Fruit fly (Drosophila melanogaster) whole organism, embryonic: ENCODE data around the gene gfzf.

Source experiments
- ATbp ChIP-seq: fragments of 200-800 bp; sonication (Bioruptor generic); optimal IDR thresholded peaks from 2 replicates; lab custom pipeline; 2017; ENCODE audit warnings: missing biosample characterization, mild to moderate bottlenecking, missing genetic modification characterization, missing genetic modification reagents
- Atf3 ChIP-seq: fragments of 200-800 bp; sonication (Bioruptor generic); optimal IDR thresholded peaks from 3 replicates; lab custom pipeline; 2016; ENCODE audit warnings: missing biosample characterization, missing genetic modification characterization
- CG10543 ChIP-seq: fragments of 200-800 bp; sonication (Bioruptor generic); optimal IDR thresholded peaks from 3 replicates; lab custom pipeline; 2017; ENCODE audit warnings: missing biosample characterization, mild to moderate bottlenecking, missing genetic modification characterization, moderate library complexity
- CG12104 ChIP-seq: fragments of 200-800 bp; sonication (Bioruptor generic); optimal IDR thresholded peaks from 3 replicates; lab custom pipeline; 2016; ENCODE audit warnings: missing biosample characterization, missing genetic modification characterization
- CG16779 ChIP-seq: fragments of 200-800 bp; sonication (Bioruptor generic); IDR thresholded peaks from 2 replicates; pipeline ENCODE4 v1.3.6; 2022; ENCODE audit warnings: missing biosample characterization, missing genetic modification characterization
- CG17612 ChIP-seq: fragments of 200-800 bp; sonication (Bioruptor generic); IDR thresholded peaks from 2 replicates; pipeline ENCODE4 v1.3.6; 2022; ENCODE audit warnings: missing biosample characterization, missing genetic modification characterization
- CG17912 ChIP-seq: fragments of 200-800 bp; sonication (Bioruptor generic); optimal IDR thresholded peaks from 2 replicates; lab custom pipeline; 2018; ENCODE audit warnings: missing biosample characterization, mild to moderate bottlenecking, missing genetic modification characterization
- CG18619 ChIP-seq: fragments of 200-800 bp; sonication (Bioruptor generic); optimal IDR thresholded peaks from 3 replicates; lab custom pipeline; 2017; ENCODE audit warnings: missing biosample characterization, mild to moderate bottlenecking, missing genetic modification characterization
- CG2202 ChIP-seq: fragments of 200-800 bp; sonication (Bioruptor generic); optimal IDR thresholded peaks from 2 replicates; lab custom pipeline; 2018; ENCODE audit warnings: missing biosample characterization, mild to moderate bottlenecking, missing genetic modification characterization
- CG31224 ChIP-seq: fragments of 200-800 bp; sonication (Bioruptor generic); IDR thresholded peaks from 2 replicates; pipeline ENCODE4 v1.3.6; 2022; ENCODE audit warnings: missing biosample characterization, missing genetic modification characterization
- CG6683 ChIP-seq: fragments of 200-800 bp; sonication (Bioruptor generic); optimal IDR thresholded peaks from 2 replicates; lab custom pipeline; 2017; ENCODE audit warnings: missing biosample characterization, mild to moderate bottlenecking, missing genetic modification characterization, missing genetic modification reagents
- CG6813 ChIP-seq: fragments of 200-800 bp; sonication (Bioruptor generic); optimal IDR thresholded peaks from 2 replicates; lab custom pipeline; 2017; ENCODE audit warnings: missing biosample characterization, missing genetic modification characterization, mild to moderate bottlenecking, moderate library complexity, missing genetic modification reagents
- CG7271 ChIP-seq: fragments of 200-800 bp; sonication (Bioruptor generic); optimal IDR thresholded peaks from 2 replicates; lab custom pipeline; 2018; ENCODE audit warnings: missing biosample characterization, mild to moderate bottlenecking, missing genetic modification characterization, moderate library complexity
- CG9215 ChIP-seq: fragments of 200-800 bp; sonication (Bioruptor generic); IDR thresholded peaks from 2 replicates; pipeline ENCODE4 v1.3.6; 2022; ENCODE audit warnings: missing biosample characterization, missing genetic modification characterization
- CG9727 ChIP-seq: fragments of 200-800 bp; sonication (Bioruptor generic); optimal IDR thresholded peaks from 3 replicates; lab custom pipeline; 2017; ENCODE audit warnings: missing biosample characterization, mild to moderate bottlenecking, missing genetic modification characterization
- CTCF ChIP-seq: fragments of 200-800 bp; sonication (Bioruptor generic); optimal IDR thresholded peaks from 2 replicates; lab custom pipeline; 2017; ENCODE audit warnings: missing biosample characterization, mild to moderate bottlenecking, missing genetic modification characterization, moderate library complexity
- Dad ChIP-seq: fragments of 200-800 bp; sonication (Bioruptor generic); optimal IDR thresholded peaks from 3 replicates; lab custom pipeline; 2016; ENCODE audit warnings: missing biosample characterization, missing genetic modification characterization
- Dref ChIP-seq: fragments of 200-800 bp; sonication (Bioruptor generic); IDR thresholded peaks from 2 replicates; pipeline ENCODE4 v1.3.6; 2022; ENCODE audit warnings: missing biosample characterization, missing genetic modification characterization
- Eip74EF ChIP-seq, 2 experiments: fragments of 200-800 bp in 1 of 2; fragments of >200 bp in 1 of 2; sonication (Bioruptor generic) in 1 of 2; optimal IDR thresholded peaks; 2 replicates each; lab custom pipeline; 2017 to 2019; ENCODE audit warnings: missing biosample characterization in 2 of 2, missing genetic modification characterization in 2 of 2, mild to moderate bottlenecking in 1 of 2, moderate library complexity in 1 of 2
- HLH54F ChIP-seq: fragments of 200-800 bp; sonication (Bioruptor generic); optimal IDR thresholded peaks from 3 replicates; lab custom pipeline; 2016; ENCODE audit warnings: missing biosample characterization, missing genetic modification characterization
- HLHmδ ChIP-seq: fragments of 200-800 bp; sonication (Bioruptor generic); optimal IDR thresholded peaks from 2 replicates; lab custom pipeline; 2018; ENCODE audit warnings: missing biosample characterization, mild to moderate bottlenecking, missing genetic modification characterization, moderate library complexity
- Hey ChIP-seq: fragments of 200-800 bp; sonication (Bioruptor generic); optimal IDR thresholded peaks from 3 replicates; lab custom pipeline; 2018; ENCODE audit warnings: missing biosample characterization, mild to moderate bottlenecking, missing genetic modification characterization
- Hmx ChIP-seq: fragments of 200-800 bp; sonication (Bioruptor generic); optimal IDR thresholded peaks from 2 replicates; lab custom pipeline; 2016; ENCODE audit warnings: missing biosample characterization, missing genetic modification characterization
- Oaz ChIP-seq: fragments of 200-800 bp; sonication (Bioruptor generic); IDR thresholded peaks from 2 replicates; pipeline ENCODE4 v1.3.6; 2022; ENCODE audit warnings: missing biosample characterization, missing genetic modification characterization
- Pdp1 ChIP-seq, 2 experiments: fragments of 200-800 bp; sonication (Bioruptor generic); optimal IDR thresholded peaks; 3 replicates each; lab custom pipeline; 2016; ENCODE audit warnings: missing biosample characterization in 2 of 2, missing genetic modification characterization in 2 of 2, mild to moderate bottlenecking in 1 of 2, moderate library complexity in 1 of 2
- Scr ChIP-seq: fragments of 200-800 bp; sonication (Bioruptor generic); IDR thresholded peaks from 2 replicates; pipeline ENCODE4 v1.3.6; 2022; ENCODE audit warnings: missing biosample characterization, missing genetic modification characterization; ENCODE audit not compliant: partially characterized antibody
- Vsx1 ChIP-seq: fragments of 200-800 bp; sonication (Bioruptor generic); optimal IDR thresholded peaks from 2 replicates; lab custom pipeline; 2017; ENCODE audit warnings: missing biosample characterization, mild to moderate bottlenecking, missing genetic modification characterization, missing genetic modification reagents
- abd-A ChIP-seq: fragments of 200-800 bp; sonication (Bioruptor generic); optimal IDR thresholded peaks from 3 replicates; lab custom pipeline; 2019; ENCODE audit warnings: missing biosample characterization, mild to moderate bottlenecking, missing genetic modification characterization, moderate library complexity
- ac ChIP-seq: fragments of 200-800 bp; sonication (Bioruptor generic); optimal IDR thresholded peaks from 3 replicates; lab custom pipeline; 2017; ENCODE audit warnings: missing biosample characterization, mild to moderate bottlenecking, missing genetic modification characterization
- al ChIP-seq: fragments of 200-800 bp; sonication (Bioruptor generic); IDR thresholded peaks from 2 replicates; pipeline ENCODE4 v1.3.6; 2022; ENCODE audit warnings: missing biosample characterization, missing genetic modification characterization
- aop ChIP-seq: fragments of 200-800 bp; sonication (Bioruptor generic); IDR thresholded peaks from 2 replicates; pipeline ENCODE4 v1.3.6; 2022; ENCODE audit warnings: missing biosample characterization, missing genetic modification characterization
- br ChIP-seq: fragments of >200 bp; optimal IDR thresholded peaks from 2 replicates; lab custom pipeline; 2017
- chinmo ChIP-seq: fragments of 200-800 bp; sonication (Bioruptor generic); IDR thresholded peaks from 4 replicates; pipeline ENCODE4 v1.3.6; 2022; ENCODE audit warnings: missing biosample characterization, missing genetic modification characterization; ENCODE audit not compliant: partially characterized antibody
- dm ChIP-seq: fragments of 200-800 bp; sonication (Bioruptor generic); optimal IDR thresholded peaks from 3 replicates; lab custom pipeline; 2016; ENCODE audit warnings: missing biosample characterization, missing genetic modification characterization
- dpn ChIP-seq, 2 experiments: fragments of 200-800 bp; sonication (Bioruptor generic); optimal IDR thresholded peaks; 3 replicates each; lab custom pipeline; 2016; ENCODE audit warnings: missing biosample characterization in 2 of 2, missing genetic modification characterization in 2 of 2
- fru ChIP-seq: fragments of >200 bp; optimal IDR thresholded peaks from 2 replicates; lab custom pipeline; 2017
- gcm ChIP-seq: fragments of 200-800 bp; sonication (Bioruptor generic); optimal IDR thresholded peaks from 2 replicates; lab custom pipeline; 2019; ENCODE audit warnings: missing biosample characterization, mild to moderate bottlenecking, missing genetic modification characterization, moderate library complexity
- gem ChIP-seq: fragments of 200-800 bp; sonication (Bioruptor generic); optimal IDR thresholded peaks from 2 replicates; lab custom pipeline; 2019; ENCODE audit warnings: missing biosample characterization, mild to moderate bottlenecking, missing genetic modification characterization, moderate library complexity
- hb ChIP-seq: fragments of 200-800 bp; sonication (Bioruptor generic); IDR thresholded peaks from 3 replicates; pipeline ENCODE4 v1.3.6; 2022; ENCODE audit warnings: missing biosample characterization, missing genetic modification characterization; ENCODE audit not compliant: partially characterized antibody
- mirr ChIP-seq: fragments of 200-800 bp; sonication (Bioruptor generic); optimal IDR thresholded peaks from 3 replicates; lab custom pipeline; 2018; ENCODE audit warnings: missing biosample characterization, mild to moderate bottlenecking, missing genetic modification characterization
- nom ChIP-seq: fragments of 200-800 bp; sonication (Bioruptor generic); optimal IDR thresholded peaks from 2 replicates; lab custom pipeline; 2017; ENCODE audit warnings: missing biosample characterization, missing genetic modification characterization, mild to moderate bottlenecking, moderate library complexity, missing genetic modification reagents
- ranshi ChIP-seq: fragments of 200-800 bp; sonication (Bioruptor generic); IDR thresholded peaks from 2 replicates; pipeline ENCODE4 v1.3.6; 2022; ENCODE audit warnings: missing biosample characterization, missing genetic modification characterization
- row ChIP-seq: fragments of 200-800 bp; sonication (Bioruptor generic); IDR thresholded peaks from 3 replicates; pipeline ENCODE4 v1.3.6; 2022; ENCODE audit warnings: missing biosample characterization, missing genetic modification characterization
- scrt ChIP-seq: fragments of 200-800 bp; sonication (Bioruptor generic); optimal IDR thresholded peaks from 2 replicates; lab custom pipeline; 2018; ENCODE audit warnings: missing biosample characterization, mild to moderate bottlenecking, missing genetic modification characterization, moderate library complexity
- sens ChIP-seq: fragments of 200-800 bp; sonication (Bioruptor generic); peaks from one replicate; lab custom pipeline; 2016; ENCODE audit warnings: missing biosample characterization, missing genetic modification characterization
- sna ChIP-seq: fragments of 200-800 bp; sonication (Bioruptor generic); IDR thresholded peaks from 2 replicates; pipeline ENCODE4 v1.3.6; 2022; ENCODE audit warnings: missing biosample characterization, missing genetic modification characterization; ENCODE audit not compliant: partially characterized antibody
- stwl ChIP-seq: fragments of 200-800 bp; sonication (Bioruptor generic); optimal IDR thresholded peaks from 3 replicates; lab custom pipeline; 2018; ENCODE audit warnings: missing biosample characterization, mild to moderate bottlenecking, missing genetic modification characterization, moderate library complexity
- twi ChIP-seq: fragments of 200-800 bp; optimal IDR thresholded peaks from 2 replicates; lab custom pipeline; 2019; ENCODE audit warnings: missing biosample characterization, mild to moderate bottlenecking, missing genetic modification characterization, moderate library complexity
- unc-4 ChIP-seq: fragments of 200-800 bp; sonication (Bioruptor generic); IDR thresholded peaks from 2 replicates; pipeline ENCODE4 v1.3.6; 2022; ENCODE audit warnings: missing biosample characterization, missing genetic modification characterization; ENCODE audit not compliant: partially characterized antibody
- usp ChIP-seq: fragments of >200 bp; optimal IDR thresholded peaks from 2 replicates; lab custom pipeline; 2017; ENCODE audit warnings: missing biosample characterization, missing genetic modification characterization

Gene gfzf

dm6 chr3R:7122172-7123072 is 28.3 kb downstream of the gfzf start (continued):
- TF ChIP-seq CG10543 (no peak), Vsx1 (GFP tag; lab: Kevin White, UChicago) (peak; percentile 45), ranshi (GFP tag; lab: Robert Waterston, UW) (no peak), HLH54F (no peak), CG17912 (GFP tag; lab: Kevin White, UChicago) (no peak), Dref (GFP tag; lab: Robert Waterston, UW) (no peak), CG6683 (GFP tag; lab: Kevin White, UChicago) (no peak), usp (GFP tag; lab: Kevin White, UChicago) (no peak), nom (GFP tag; lab: Kevin White, UChicago) (no peak), CG18619 (GFP tag; lab: Kevin White, UChicago) (no peak), hb (GFP tag; lab: Robert Waterston, UW) (no peak), CG9215 (peak; percentile 37; the same call in 1 of the 2 replicates), Atf3 (GFP tag; lab: Kevin White, UChicago) (no peak), row (0 out of 3 replicates have a peak, but pooled peaks have one; percentile 15), Dad (no peak), aop (GFP tag; lab: Robert Waterston, UW) (no peak), fru (lab: Kevin White, UChicago) (no peak), CG12104 (GFP tag; lab: Kevin White, UChicago) (no peak), Hey (tag; lab: Kevin White, UChicago) (no peak), ATbp (no peak), dpn (GFP tag; optimal IDR thresholded peaks at IDR 0.05; lab: Kevin White, UChicago) (no peak), dm (GFP tag; lab: Kevin White, UChicago) (no peak), gem (tag; lab: Kevin White, UChicago) (peak; percentile 19), scrt (GFP tag; lab: Kevin White, UChicago) (no peak), sens (GFP tag; lab: Kevin White, UChicago) (peak; percentile 67), ac (GFP tag; lab: Kevin White, UChicago) (no peak), Scr (GFP tag; lab: Robert Waterston, UW) (no peak), unc-4 (GFP tag; lab: Robert Waterston, UW) (no peak), stwl (tag; lab: Kevin White, UChicago) (no peak), mirr (GFP tag; lab: Kevin White, UChicago) (peak; percentile 76), CG31224 (no peak), Pdp1 (GFP tag; optimal IDR thresholded peaks at IDR 0.05; lab: Kevin White, UChicago) (no peak), CG6813 (GFP tag; lab: Kevin White, UChicago) (no peak), abd-A (tag; lab: Kevin White, UChicago) (no peak), gcm (peak; percentile 99), twi (tag; lab: Kevin White, UChicago) (peak; percentile 10), Eip74EF (GFP tag; optimal IDR thresholded peaks at IDR 0.05; lab: Kevin White, UChicago) (no peak), CG2202 (no peak), HLHmδ (no peak), Oaz (GFP tag; lab: Robert Waterston, UW) (no peak), al (GFP tag; lab: Robert Waterston, UW) (no peak), br (lab: Kevin White, UChicago) (no peak), sna (GFP tag; lab: Robert Waterston, UW) (no peak), CTCF (no peak), CG9727 (GFP tag; lab: Kevin White, UChicago) (peak; percentile 2), CG17612 (GFP tag; lab: Robert Waterston, UW) (no peak), Hmx (GFP tag; lab: Kevin White, UChicago) (no peak), CG16779 (GFP tag; lab: Robert Waterston, UW) (no peak), CG7271 (no peak), chinmo (GFP tag; lab: Robert Waterston, UW) (peak; percentile 81; the same call in 1 of the 4 replicates)
